Fruit fly (Drosophila melanogaster) whole organism, prepupa: Measurements from ENCODE around the gene CG31064.

ENCODE experiments used
- Blimp-1 ChIP-seq: fragments of 200-800 bp; sonication (Bioruptor generic); optimal IDR thresholded peaks from 3 replicates; lab custom pipeline; 2017; ENCODE audit warnings: missing biosample characterization, missing genetic modification characterization, mild to moderate bottlenecking, moderate library complexity, missing genetic modification reagents
- CG10631 ChIP-seq: fragments of 200-800 bp; sonication (Bioruptor generic); optimal IDR thresholded peaks from 2 replicates; lab custom pipeline; 2016; ENCODE audit warnings: missing biosample characterization, missing genetic modification characterization
- CG10669 ChIP-seq: fragments of 200-800 bp; sonication (Bioruptor generic); optimal IDR thresholded peaks from 3 replicates; lab custom pipeline; 2018; ENCODE audit warnings: missing biosample characterization, mild to moderate bottlenecking, missing genetic modification characterization, moderate library complexity
- CG11294 ChIP-seq: fragments of 200-800 bp; sonication (Bioruptor generic); IDR thresholded peaks from 2 replicates; pipeline ENCODE4 v1.3.6; 2022; ENCODE audit warnings: missing biosample characterization, missing genetic modification characterization
- CG11762 ChIP-seq: fragments of 200-800 bp; sonication (Bioruptor generic); optimal IDR thresholded peaks from 3 replicates; lab custom pipeline; 2016; ENCODE audit warnings: missing biosample characterization, missing genetic modification characterization; ENCODE audit not compliant: insufficient read depth
- CG11902 ChIP-seq: fragments of 200-800 bp; sonication (Bioruptor generic); optimal IDR thresholded peaks from 3 replicates; lab custom pipeline; 2016; ENCODE audit warnings: missing biosample characterization, missing genetic modification characterization
- CG15336 ChIP-seq: fragments of 200-800 bp; sonication (Bioruptor generic); IDR thresholded peaks from 2 replicates; pipeline ENCODE4 v1.3.6; 2022; ENCODE audit warnings: missing biosample characterization, missing genetic modification characterization
- CG1621 ChIP-seq: fragments of 200-800 bp; sonication (Bioruptor generic); optimal IDR thresholded peaks from 3 replicates; lab custom pipeline; 2018; ENCODE audit warnings: missing biosample characterization, mild to moderate bottlenecking, missing genetic modification characterization
- CG16779 ChIP-seq: fragments of 200-800 bp; sonication (Bioruptor generic); optimal IDR thresholded peaks from 3 replicates; lab custom pipeline; 2017; ENCODE audit warnings: missing biosample characterization, mild to moderate bottlenecking, missing genetic modification characterization
- CG3032 ChIP-seq: fragments of 200-800 bp; optimal IDR thresholded peaks from 2 replicates; lab custom pipeline; 2019; ENCODE audit warnings: missing biosample characterization, mild to moderate bottlenecking, missing genetic modification characterization, moderate library complexity
- CG31627 ChIP-seq: fragments of 200-800 bp; sonication (Bioruptor generic); optimal IDR thresholded peaks from 3 replicates; lab custom pipeline; 2016; ENCODE audit warnings: missing biosample characterization, missing genetic modification characterization
- CG32006 ChIP-seq: fragments of 200-800 bp; sonication (Bioruptor generic); optimal IDR thresholded peaks from 3 replicates; lab custom pipeline; 2017; ENCODE audit warnings: missing biosample characterization, mild to moderate bottlenecking, missing genetic modification characterization
- CG34406 ChIP-seq: fragments of 200-800 bp; sonication (Bioruptor generic); optimal IDR thresholded peaks from 3 replicates; lab custom pipeline; 2016; ENCODE audit warnings: missing biosample characterization, missing genetic modification characterization
- CG3919 ChIP-seq: fragments of 200-800 bp; sonication (Bioruptor generic); optimal IDR thresholded peaks from 3 replicates; lab custom pipeline; 2016; ENCODE audit warnings: missing biosample characterization, missing genetic modification characterization
- CG6163 ChIP-seq: fragments of 200-800 bp; sonication (Bioruptor generic); IDR thresholded peaks from 3 replicates; pipeline ENCODE4 v1.3.6; 2022; ENCODE audit warnings: missing biosample characterization, missing genetic modification characterization
- CG6276 ChIP-seq: fragments of 200-800 bp; sonication (Bioruptor generic); optimal IDR thresholded peaks from 2 replicates; lab custom pipeline; 2017; ENCODE audit warnings: missing biosample characterization, mild to moderate bottlenecking, missing genetic modification characterization
- CG6792 ChIP-seq: fragments of 200-800 bp; sonication (Bioruptor generic); optimal IDR thresholded peaks from 3 replicates; lab custom pipeline; 2016; ENCODE audit warnings: missing biosample characterization, missing genetic modification characterization
- CG6808 ChIP-seq: fragments of 200-800 bp; sonication (Bioruptor generic); optimal IDR thresholded peaks from 3 replicates; lab custom pipeline; 2017; ENCODE audit warnings: missing biosample characterization, missing genetic modification characterization, mild to moderate bottlenecking, moderate library complexity, missing genetic modification reagents
- CG6854 ChIP-seq: fragments of 200-800 bp; sonication (Bioruptor generic); optimal IDR thresholded peaks from 2 replicates; lab custom pipeline; 2017; ENCODE audit warnings: missing biosample characterization, mild to moderate bottlenecking, missing genetic modification characterization
- CG7368 ChIP-seq: fragments of 200-800 bp; sonication (Bioruptor generic); optimal IDR thresholded peaks from 3 replicates; lab custom pipeline; 2016; ENCODE audit warnings: missing biosample characterization, missing genetic modification characterization
- CG8319 ChIP-seq: fragments of 200-800 bp; sonication (Bioruptor generic); optimal IDR thresholded peaks from 3 replicates; lab custom pipeline; 2016; ENCODE audit warnings: missing biosample characterization, missing genetic modification characterization
- CG8632 ChIP-seq: fragments of 200-800 bp; sonication (Bioruptor generic); optimal IDR thresholded peaks from 3 replicates; lab custom pipeline; 2016; ENCODE audit warnings: missing biosample characterization, missing genetic modification characterization
- CG9139 ChIP-seq: fragments of 200-800 bp; sonication (Bioruptor generic); optimal IDR thresholded peaks from 3 replicates; lab custom pipeline; 2017; ENCODE audit warnings: missing biosample characterization, mild to moderate bottlenecking, missing genetic modification characterization
- Eip75B ChIP-seq: fragments of 200-800 bp; sonication (Bioruptor generic); optimal IDR thresholded peaks from 3 replicates; lab custom pipeline; 2016; ENCODE audit warnings: missing biosample characterization, missing genetic modification characterization
- Eip78C ChIP-seq: fragments of 200-800 bp; sonication (Bioruptor generic); peaks from one replicate; lab custom pipeline; 2016; ENCODE audit warnings: missing biosample characterization, missing genetic modification characterization
- Ets21C ChIP-seq: fragments of 200-800 bp; sonication (Bioruptor generic); optimal IDR thresholded peaks from 3 replicates; lab custom pipeline; 2016; ENCODE audit warnings: missing biosample characterization, missing genetic modification characterization
- Ets96B ChIP-seq: fragments of 200-800 bp; optimal IDR thresholded peaks from 2 replicates; lab custom pipeline; 2019; ENCODE audit warnings: missing biosample characterization, mild to moderate bottlenecking, missing genetic modification characterization, moderate library complexity
- Hr39 ChIP-seq: fragments of 200-800 bp; sonication (Bioruptor generic); optimal IDR thresholded peaks from 2 replicates; lab custom pipeline; 2016; ENCODE audit warnings: missing biosample characterization, missing genetic modification characterization
- Hr4 ChIP-seq: fragments of 200-800 bp; sonication (Bioruptor generic); optimal IDR thresholded peaks from 3 replicates; lab custom pipeline; 2016; ENCODE audit warnings: missing biosample characterization, missing genetic modification characterization
- Lpt ChIP-seq: fragments of 200-800 bp; sonication (Bioruptor generic); optimal IDR thresholded peaks from 3 replicates; lab custom pipeline; 2016; ENCODE audit warnings: missing biosample characterization, missing genetic modification characterization
- Met ChIP-seq: fragments of 200-800 bp; sonication (Bioruptor generic); optimal IDR thresholded peaks from 3 replicates; lab custom pipeline; 2016; ENCODE audit warnings: missing biosample characterization, missing genetic modification characterization
- OdsH ChIP-seq: fragments of 200-800 bp; sonication (Bioruptor generic); optimal IDR thresholded peaks from 3 replicates; lab custom pipeline; 2016; ENCODE audit warnings: missing biosample characterization, missing genetic modification characterization
- Sox102F ChIP-seq: fragments of 200-800 bp; sonication (Bioruptor generic); optimal IDR thresholded peaks from 2 replicates; lab custom pipeline; 2016; ENCODE audit warnings: missing biosample characterization, mild to moderate bottlenecking, missing genetic modification characterization
- Sox14 ChIP-seq: fragments of 200-800 bp; sonication (Bioruptor generic); optimal IDR thresholded peaks from 3 replicates; lab custom pipeline; 2016; ENCODE audit warnings: missing biosample characterization, missing genetic modification characterization
- Sox15 ChIP-seq: fragments of 200-800 bp; sonication (Bioruptor generic); optimal IDR thresholded peaks from 3 replicates; lab custom pipeline; 2016; ENCODE audit warnings: missing biosample characterization, missing genetic modification characterization
- achi ChIP-seq: fragments of 200-800 bp; sonication (Bioruptor generic); optimal IDR thresholded peaks from 3 replicates; lab custom pipeline; 2016; ENCODE audit warnings: missing biosample characterization, missing genetic modification characterization
- acj6 ChIP-seq: fragments of 200-800 bp; sonication (Bioruptor generic); optimal IDR thresholded peaks from 3 replicates; lab custom pipeline; 2016; ENCODE audit warnings: missing biosample characterization, missing genetic modification characterization
- cyc ChIP-seq: fragments of 200-800 bp; sonication (Bioruptor generic); optimal IDR thresholded peaks from 3 replicates; lab custom pipeline; 2016; ENCODE audit warnings: missing biosample characterization, missing genetic modification characterization
- dac ChIP-seq: fragments of 200-800 bp; sonication (Bioruptor generic); optimal IDR thresholded peaks from 2 replicates; lab custom pipeline; 2017; ENCODE audit warnings: missing biosample characterization, mild to moderate bottlenecking, missing genetic modification characterization
- dsx ChIP-seq: fragments of 200-800 bp; optimal IDR thresholded peaks from 3 replicates; lab custom pipeline; 2019; ENCODE audit warnings: missing biosample characterization, mild to moderate bottlenecking, missing genetic modification characterization, moderate library complexity; ENCODE audit not compliant: poor library complexity, severe bottlenecking
- eg ChIP-seq: fragments of 200-800 bp; sonication (Bioruptor generic); IDR thresholded peaks from 3 replicates; pipeline ENCODE4 v1.3.6; 2022; ENCODE audit warnings: missing biosample characterization, missing genetic modification characterization
- esn ChIP-seq: fragments of 200-800 bp; sonication (Bioruptor generic); optimal IDR thresholded peaks from 2 replicates; lab custom pipeline; 2016; ENCODE audit warnings: missing biosample characterization, mild to moderate bottlenecking, missing genetic modification characterization, moderate library complexity
- fd59A ChIP-seq: fragments of 200-800 bp; sonication (Bioruptor generic); optimal IDR thresholded peaks from 2 replicates; lab custom pipeline; 2017; ENCODE audit warnings: missing biosample characterization, mild to moderate bottlenecking, missing genetic modification characterization, missing genetic modification reagents
- fkh ChIP-seq: fragments of 200-800 bp; sonication (Bioruptor generic); optimal IDR thresholded peaks from 3 replicates; lab custom pipeline; 2017; ENCODE audit warnings: missing biosample characterization, mild to moderate bottlenecking, missing genetic modification characterization, moderate library complexity
- lz ChIP-seq: fragments of 200-800 bp; sonication (Bioruptor generic); optimal IDR thresholded peaks from 3 replicates; lab custom pipeline; 2016; ENCODE audit warnings: missing biosample characterization, missing genetic modification characterization
- pdm3 ChIP-seq: fragments of 200-800 bp; sonication (Bioruptor generic); optimal IDR thresholded peaks from 3 replicates; lab custom pipeline; 2016; ENCODE audit warnings: missing biosample characterization, missing genetic modification characterization
- salr ChIP-seq, 2 experiments: fragments of 200-800 bp; sonication (Bioruptor generic); optimal IDR thresholded peaks; 3 replicates each; lab custom pipeline; 2016 to 2018; ENCODE audit warnings: missing biosample characterization in 2 of 2, missing genetic modification characterization in 2 of 2, mild to moderate bottlenecking in 1 of 2
- ss ChIP-seq, 2 experiments: fragments of 200-800 bp; sonication (Bioruptor generic); optimal IDR thresholded peaks; 2 replicates in 1 of 2; 3 replicates in 1 of 2; lab custom pipeline; 2017 to 2018; ENCODE audit warnings: mild to moderate bottlenecking in 2 of 2, missing biosample characterization in 2 of 2, missing genetic modification characterization in 2 of 2, moderate library complexity in 1 of 2
- topi ChIP-seq: fragments of 200-800 bp; sonication (Bioruptor generic); optimal IDR thresholded peaks from 3 replicates; lab custom pipeline; 2016; ENCODE audit warnings: missing biosample characterization, missing genetic modification characterization
- vri ChIP-seq: fragments of 200-800 bp; sonication (Bioruptor generic); optimal IDR thresholded peaks from 3 replicates; lab custom pipeline; 2016; ENCODE audit warnings: missing biosample characterization, mild to moderate bottlenecking, missing genetic modification characterization

CG31064 gene

dm6 chr3R:27274533-27275447, 35.9 kb upstream of the CG31064 start, which contains the start of gene CG5938:
Gene CG5938, plus strand, starts transcription at chr3R:27274794.
- TF ChIP-seq achi (GFP tag; lab: Kevin White, UChicago) (peak; percentile 57), Blimp-1 (GFP tag; lab: Kevin White, UChicago) (no peak), eg (GFP tag; lab: Robert Waterston, UW) (peak; percentile 64), dsx (GFP tag; lab: Kevin White, UChicago) (peak; percentile 68), CG10669 (no peak), Eip78C (peak; percentile 74), CG1621 (tag; lab: Kevin White, UChicago) (peak; percentile 20), ss (GFP tag; optimal IDR thresholded peaks at IDR 0.05; lab: Kevin White, UChicago) (peak; percentile 23 to 69), CG8319 (no peak), CG10631 (GFP tag; lab: Kevin White, UChicago) (peak; percentile 39), cyc (GFP tag; lab: Kevin White, UChicago) (no peak), CG11762 (GFP tag; lab: Kevin White, UChicago) (no peak), CG6276 (GFP tag; lab: Kevin White, UChicago) (peak; percentile 48), CG9139 (peak; percentile 39), salr (GFP tag; optimal IDR thresholded peaks at IDR 0.05; lab: Kevin White, UChicago) (peak in 1 of 2 experiments; percentile 9), Sox14 (GFP tag; lab: Kevin White, UChicago) (peak; percentile 68), lz (GFP tag; lab: Kevin White, UChicago) (peak; percentile 17), CG31627 (peak; percentile 10), Sox15 (GFP tag; lab: Kevin White, UChicago) (no peak), Hr39 (peak; percentile 16), CG6854 (peak; percentile 30), CG8632 (no peak), acj6 (GFP tag; lab: Kevin White, UChicago) (peak; percentile 52), Ets21C (GFP tag; lab: Kevin White, UChicago) (no peak), CG6163 (peak; percentile 67), CG15336 (no peak), CG11902 (GFP tag; lab: Kevin White, UChicago) (peak; percentile 22), CG7368 (GFP tag; lab: Kevin White, UChicago) (peak; percentile 9), dac (GFP tag; lab: Kevin White, UChicago) (no peak), Lpt (GFP tag; lab: Kevin White, UChicago) (no peak), esn (GFP tag; lab: Kevin White, UChicago) (peak; percentile 18), CG3919 (GFP tag; lab: Kevin White, UChicago) (peak; percentile 47), OdsH (GFP tag; lab: Kevin White, UChicago) (peak; percentile 47), CG6808 (GFP tag; lab: Kevin White, UChicago) (peak; percentile 50), Ets96B (tag; lab: Kevin White, UChicago) (peak; percentile 34), CG16779 (tag; lab: Kevin White, UChicago) (peak; percentile 31), CG34406 (GFP tag; lab: Kevin White, UChicago) (peak; percentile 32), Met (peak; percentile 34), CG6792 (GFP tag; lab: Kevin White, UChicago) (no peak), Eip75B (GFP tag; lab: Kevin White, UChicago) (peak; percentile 12), vri (GFP tag; lab: Kevin White, UChicago) (peak; percentile 10), CG32006 (GFP tag; lab: Kevin White, UChicago) (peak; percentile 17), topi (peak; percentile 22), Sox102F (GFP tag; lab: Kevin White, UChicago) (peak; percentile 5), fkh (GFP tag; lab: Kevin White, UChicago) (peak; percentile 21), pdm3 (GFP tag; lab: Kevin White, UChicago) (no peak), CG3032 (tag; lab: Kevin White, UChicago) (peak; percentile 21), fd59A (GFP tag; lab: Kevin White, UChicago) (no peak), Hr4 (peak; percentile 8), CG11294 (GFP tag; lab: Robert Waterston, UW) (no peak)
